Worm (Caenorhabditis elegans) whole organism, young adult: ENCODE measurements around the gene glb-30.
"Not testable (repeated sequence)": the region's sequence is repeated elsewhere in the genome, so short reads cannot be mapped to it uniquely, and the experiment has no call there.

Experiments used
- ama-1 ChIP-seq, 3 experiments: fragments of 150-350 bp in 1 of 3; sonication (generic microtip) in 2 of 3; optimal IDR thresholded peaks; 2 replicates each; lab custom pipeline; 2014 to 2018; ENCODE audit warnings: missing biosample characterization in 2 of 3, missing genetic modification characterization in 2 of 3, missing genetic modification reagents in 2 of 3
- bed-2 ChIP-seq: fragments of 200-800 bp; sonication (Bioruptor generic); IDR thresholded peaks from 2 replicates; pipeline ENCODE4 v1.3.6; 2022; ENCODE audit warnings: missing genetic modification reagents, missing genetic modification characterization, missing compliant biosample characterization
- ceh-27 ChIP-seq: fragments of 200-800 bp; sonication (Bioruptor generic); optimal IDR thresholded peaks from 2 replicates; lab custom pipeline; 2018; ENCODE audit warnings: mild to moderate bottlenecking, missing genetic modification characterization, moderate library complexity, missing compliant biosample characterization
- egl-44 ChIP-seq: fragments of 200-800 bp; sonication (Bioruptor generic); IDR thresholded peaks from 2 replicates; pipeline ENCODE4 v1.3.6; 2022; ENCODE audit warnings: missing genetic modification reagents, missing genetic modification characterization, missing compliant biosample characterization
- ekl-4 ChIP-seq: fragments of 200-800 bp; sonication (Bioruptor generic); IDR thresholded peaks from 2 replicates; pipeline ENCODE4 v1.3.6; 2022; ENCODE audit warnings: missing genetic modification reagents, missing genetic modification characterization, missing compliant biosample characterization
- hsf-1 ChIP-seq: fragments of 200-800 bp; sonication (Bioruptor generic); IDR thresholded peaks from 2 replicates; pipeline ENCODE4 v1.3.6; 2022; ENCODE audit warnings: missing genetic modification reagents, missing genetic modification characterization, missing compliant biosample characterization
- lin-35 ChIP-seq, 3 experiments: fragments of 150-350 bp in 2 of 3; sonication (generic microtip) in 1 of 3; optimal IDR thresholded peaks; 2 replicates each; lab custom pipeline; 2014 to 2018; ENCODE audit warnings: missing biosample characterization in 3 of 3, missing genetic modification characterization in 3 of 3, missing genetic modification reagents in 3 of 3
- lin-40 ChIP-seq: sonication (generic microtip); optimal IDR thresholded peaks from 2 replicates; lab custom pipeline; 2016; ENCODE audit warnings: missing genetic modification characterization, mild to moderate bottlenecking, missing compliant biosample characterization, missing genotype, missing genetic modification reagents
- lsy-27 ChIP-seq: sonication (generic microtip); optimal IDR thresholded peaks from 2 replicates; lab custom pipeline; 2017; ENCODE audit warnings: missing genetic modification characterization, mild to moderate bottlenecking, missing compliant biosample characterization, antibody characterized with exemption, missing genotype, borderline replicate concordance; ENCODE audit not compliant: insufficient read depth
- nfya-1 ChIP-seq: sonication (generic microtip); optimal IDR thresholded peaks from 2 replicates; lab custom pipeline; 2017; ENCODE audit warnings: antibody characterized with exemption, missing compliant biosample characterization, missing genetic modification characterization, borderline replicate concordance; ENCODE audit not compliant: insufficient read depth
- snpc-4 ChIP-seq, 5 experiments: fragments of 150-350 bp in 1 of 5; sonication (generic microtip) in 4 of 5; optimal IDR thresholded peaks; 2 replicates each; lab custom pipeline; 2014 to 2018; ENCODE audit warnings: missing genetic modification characterization in 5 of 5, missing biosample characterization in 3 of 5, antibody characterized with exemption in 2 of 5, mild to moderate bottlenecking in 2 of 5, missing compliant biosample characterization in 2 of 5, missing genotype in 2 of 5, moderate library complexity in 2 of 5, missing genetic modification reagents in 1 of 5
- unc-62 ChIP-seq: fragments of 150-350 bp; optimal IDR thresholded peaks from 2 replicates; lab custom pipeline; 2014; ENCODE audit warnings: missing biosample characterization, missing genetic modification reagents, missing genetic modification characterization
- ztf-22 ChIP-seq: fragments of 200-800 bp; sonication (Bioruptor generic); optimal IDR thresholded peaks from 2 replicates; lab custom pipeline; 2018; ENCODE audit warnings: mild to moderate bottlenecking, missing genetic modification characterization, moderate library complexity, missing compliant biosample characterization

DNA sequence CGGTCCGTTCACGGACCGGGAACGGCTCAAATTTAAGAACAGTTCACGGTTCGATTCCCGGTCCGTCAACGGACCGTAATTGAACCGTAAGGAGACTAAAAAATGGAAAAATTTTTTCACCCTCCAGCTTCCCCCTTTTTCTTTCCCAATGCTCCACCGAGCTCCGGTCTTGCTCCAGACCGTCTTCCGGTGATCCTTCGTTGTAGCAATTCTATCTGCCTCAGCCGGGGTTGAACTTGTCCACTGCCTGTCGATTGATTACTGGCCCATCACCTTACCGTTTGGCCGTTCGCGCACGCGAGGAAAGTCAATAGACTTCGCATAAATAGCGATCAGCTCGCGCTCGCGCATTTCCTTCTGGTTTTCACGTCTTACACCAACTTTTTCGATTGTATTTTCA lies 38.8 kb upstream of the glb-30 start:
- TF ChIP-seq snpc-4 (GFP tag; optimal IDR thresholded peaks at IDR 0.05; lab: Kevin White, UChicago); snpc-4 (tag; optimal IDR thresholded peaks at IDR 0.05; lab: Kevin White, UChicago); lin-35 (GFP tag; optimal IDR thresholded peaks at IDR 0.05; lab: Kevin White, UChicago); bed-2 (GFP tag; lab: Robert Waterston, UW); ceh-27 (GFP tag; lab: Kevin White, UChicago); ama-1 (optimal IDR thresholded peaks at IDR 0.05; lab: Kevin White, UChicago); ama-1 (GFP tag; optimal IDR thresholded peaks at IDR 0.05; lab: Kevin White, UChicago); unc-62 (GFP tag; lab: Kevin White, UChicago); lsy-27; nfya-1 (tag; lab: Kevin White, UChicago); ztf-22 (GFP tag; lab: Kevin White, UChicago); lin-40 (tag; lab: Kevin White, UChicago): not testable (repeated sequence)
- TF ChIP-seq ekl-4, result 0 out of 2 replicates have a peak, but pooled peaks have one; percentile 44
- peak; percentile 85 for TF ChIP-seq egl-44 (GFP tag; lab: Robert Waterston, UW)
- TF ChIP-seq hsf-1 (GFP tag; lab: Robert Waterston, UW), result peak; percentile 43; the same call in 1 of the 2 replicates
